Fruit fly (Drosophila melanogaster) whole organism, embryonic: Measurements from ENCODE around the gene CG4709.

Source experiments
- ATbp ChIP-seq: fragments of 200-800 bp; sonication (Bioruptor generic); optimal IDR thresholded peaks from 2 replicates; lab custom pipeline; 2017; ENCODE audit warnings: missing biosample characterization, mild to moderate bottlenecking, missing genetic modification characterization, missing genetic modification reagents
- Atf-2 ChIP-seq: fragments of 200-800 bp; sonication (Bioruptor generic); optimal IDR thresholded peaks from 2 replicates; lab custom pipeline; 2016; ENCODE audit warnings: missing biosample characterization, missing genetic modification characterization
- CG1024 ChIP-seq: fragments of 200-800 bp; sonication (Bioruptor generic); IDR thresholded peaks from 2 replicates; pipeline ENCODE4 v1.3.6; 2022; ENCODE audit warnings: missing biosample characterization, missing genetic modification characterization
- CG10274 ChIP-seq: fragments of 200-800 bp; sonication (Bioruptor generic); optimal IDR thresholded peaks from 3 replicates; lab custom pipeline; 2017; ENCODE audit warnings: missing biosample characterization, mild to moderate bottlenecking, missing genetic modification characterization
- CG10366 ChIP-seq: fragments of 200-800 bp; sonication (Bioruptor generic); IDR thresholded peaks from 2 replicates; pipeline ENCODE4 v1.3.6; 2022; ENCODE audit warnings: missing biosample characterization, missing genetic modification characterization
- CG11093 ChIP-seq: fragments of 200-800 bp; sonication (Bioruptor generic); IDR thresholded peaks from 3 replicates; pipeline ENCODE4 v1.3.6; 2022; ENCODE audit warnings: missing biosample characterization, missing genetic modification characterization
- CG11398 ChIP-seq: fragments of 200-800 bp; sonication (Bioruptor generic); optimal IDR thresholded peaks from 2 replicates; lab custom pipeline; 2016; ENCODE audit warnings: missing biosample characterization, missing genetic modification characterization
- CG11560 ChIP-seq: fragments of 200-800 bp; sonication (Bioruptor generic); IDR thresholded peaks from 3 replicates; pipeline ENCODE4 v1.3.6; 2022; ENCODE audit warnings: missing biosample characterization, missing genetic modification characterization
- CG11723 ChIP-seq: fragments of 200-800 bp; sonication (Bioruptor generic); optimal IDR thresholded peaks from 2 replicates; lab custom pipeline; 2017; ENCODE audit warnings: missing biosample characterization, mild to moderate bottlenecking, missing genetic modification characterization
- CG12236 ChIP-seq: fragments of 200-800 bp; sonication (Bioruptor generic); optimal IDR thresholded peaks from 2 replicates; lab custom pipeline; 2016; ENCODE audit warnings: missing biosample characterization, missing genetic modification characterization
- CG13123 ChIP-seq: fragments of 200-800 bp; sonication (Bioruptor generic); optimal IDR thresholded peaks from 2 replicates; lab custom pipeline; 2016; ENCODE audit warnings: missing biosample characterization, missing genetic modification characterization
- CG13296 ChIP-seq: fragments of 200-800 bp; sonication (Bioruptor generic); optimal IDR thresholded peaks from 3 replicates; lab custom pipeline; 2018; ENCODE audit warnings: missing biosample characterization, mild to moderate bottlenecking, missing genetic modification characterization
- CG14710 ChIP-seq: fragments of 200-800 bp; sonication (Bioruptor generic); optimal IDR thresholded peaks from 3 replicates; lab custom pipeline; 2019; ENCODE audit warnings: missing biosample characterization, mild to moderate bottlenecking, missing genetic modification characterization, moderate library complexity
- CG16863 ChIP-seq: fragments of 200-800 bp; sonication (Bioruptor generic); optimal IDR thresholded peaks from 3 replicates; lab custom pipeline; 2016; ENCODE audit warnings: missing biosample characterization, missing genetic modification characterization
- CG17328 ChIP-seq: fragments of 200-800 bp; sonication (Bioruptor generic); IDR thresholded peaks from 2 replicates; pipeline ENCODE4 v1.3.6; 2022; ENCODE audit warnings: missing biosample characterization, missing genetic modification characterization
- CG17612 ChIP-seq: fragments of 200-800 bp; sonication (Bioruptor generic); IDR thresholded peaks from 2 replicates; pipeline ENCODE4 v1.3.6; 2022; ENCODE audit warnings: missing biosample characterization, missing genetic modification characterization
- CG32532 ChIP-seq: fragments of 200-800 bp; sonication (Bioruptor generic); IDR thresholded peaks from 2 replicates; pipeline ENCODE4 v1.3.6; 2022; ENCODE audit warnings: missing biosample characterization, missing genetic modification characterization
- CG6689 ChIP-seq: fragments of 200-800 bp; sonication (Bioruptor generic); IDR thresholded peaks from 2 replicates; pipeline ENCODE4 v1.3.6; 2022; ENCODE audit warnings: missing biosample characterization, missing genetic modification characterization
- CG8359 ChIP-seq: fragments of 200-800 bp; sonication (Bioruptor generic); optimal IDR thresholded peaks from 2 replicates; lab custom pipeline; 2017; ENCODE audit warnings: missing biosample characterization, mild to moderate bottlenecking, missing genetic modification characterization, borderline replicate concordance
- CG8944 ChIP-seq: fragments of 200-800 bp; sonication (Bioruptor generic); optimal IDR thresholded peaks from 3 replicates; lab custom pipeline; 2016; ENCODE audit warnings: missing biosample characterization, missing genetic modification characterization
- CG9817 ChIP-seq: fragments of 200-800 bp; sonication (Bioruptor generic); optimal IDR thresholded peaks from 2 replicates; lab custom pipeline; 2018; ENCODE audit warnings: missing biosample characterization, mild to moderate bottlenecking, missing genetic modification characterization, moderate library complexity
- CTCF ChIP-seq: fragments of 200-800 bp; sonication (Bioruptor generic); optimal IDR thresholded peaks from 2 replicates; lab custom pipeline; 2017; ENCODE audit warnings: missing biosample characterization, mild to moderate bottlenecking, missing genetic modification characterization, moderate library complexity
- D19B ChIP-seq: fragments of 200-800 bp; sonication (Bioruptor generic); optimal IDR thresholded peaks from 2 replicates; lab custom pipeline; 2017; ENCODE audit warnings: missing biosample characterization, mild to moderate bottlenecking, missing genetic modification characterization
- Dip3 ChIP-seq: fragments of 200-800 bp; sonication (Bioruptor generic); optimal IDR thresholded peaks from 3 replicates; lab custom pipeline; 2016; ENCODE audit warnings: missing biosample characterization, missing genetic modification characterization
- Doc3 ChIP-seq: fragments of 200-800 bp; sonication (Bioruptor generic); IDR thresholded peaks from 3 replicates; pipeline ENCODE4 v1.3.6; 2022; ENCODE audit warnings: missing biosample characterization, missing genetic modification characterization; ENCODE audit not compliant: partially characterized antibody
- E2f2 ChIP-seq: fragments of 200-800 bp; sonication (Bioruptor generic); IDR thresholded peaks from 2 replicates; pipeline ENCODE4 v1.3.6; 2022; ENCODE audit warnings: missing biosample characterization, missing genetic modification characterization
- ERR ChIP-seq: fragments of 200-800 bp; sonication (Bioruptor generic); optimal IDR thresholded peaks from 2 replicates; lab custom pipeline; 2016; ENCODE audit warnings: missing biosample characterization, missing genetic modification characterization
- Gsc ChIP-seq: fragments of 200-800 bp; sonication (Bioruptor generic); IDR thresholded peaks from 2 replicates; pipeline ENCODE4 v1.3.6; 2022; ENCODE audit warnings: missing biosample characterization, missing genetic modification characterization
- H15 ChIP-seq: fragments of 200-800 bp; sonication (Bioruptor generic); IDR thresholded peaks from 3 replicates; pipeline ENCODE4 v1.3.6; 2022; ENCODE audit warnings: missing biosample characterization, missing genetic modification characterization
- Hsf ChIP-seq: fragments of 200-800 bp; sonication (Bioruptor generic); optimal IDR thresholded peaks from 3 replicates; lab custom pipeline; 2016; ENCODE audit warnings: missing biosample characterization, missing genetic modification characterization
- PHDP ChIP-seq: fragments of 200-800 bp; sonication (Bioruptor generic); optimal IDR thresholded peaks from 3 replicates; lab custom pipeline; 2018; ENCODE audit warnings: missing biosample characterization, mild to moderate bottlenecking, missing genetic modification characterization, moderate library complexity
- TFAM ChIP-seq: fragments of 200-800 bp; sonication (Bioruptor generic); optimal IDR thresholded peaks from 2 replicates; lab custom pipeline; 2017; ENCODE audit warnings: missing biosample characterization, missing genetic modification characterization, inconsistent platforms
- Taf1 ChIP-seq: fragments of 200-800 bp; sonication (Bioruptor generic); IDR thresholded peaks from 2 replicates; pipeline ENCODE4 v1.3.6; 2022; ENCODE audit warnings: missing biosample characterization, missing genetic modification characterization
- Usf ChIP-seq: fragments of 200-800 bp; sonication (Bioruptor generic); optimal IDR thresholded peaks from 2 replicates; lab custom pipeline; 2017; ENCODE audit warnings: missing genotype, missing biosample characterization, missing genetic modification characterization
- abd-A ChIP-seq: fragments of 200-800 bp; sonication (Bioruptor generic); optimal IDR thresholded peaks from 3 replicates; lab custom pipeline; 2019; ENCODE audit warnings: missing biosample characterization, mild to moderate bottlenecking, missing genetic modification characterization, moderate library complexity
- aop ChIP-seq: fragments of 200-800 bp; sonication (Bioruptor generic); IDR thresholded peaks from 2 replicates; pipeline ENCODE4 v1.3.6; 2022; ENCODE audit warnings: missing biosample characterization, missing genetic modification characterization
- bowl ChIP-seq: fragments of 200-800 bp; sonication (Bioruptor generic); IDR thresholded peaks from 2 replicates; pipeline ENCODE4 v1.3.6; 2022; ENCODE audit warnings: missing biosample characterization, missing genetic modification characterization
- cg ChIP-seq: fragments of 200-800 bp; sonication (Bioruptor generic); optimal IDR thresholded peaks from 3 replicates; lab custom pipeline; 2019; ENCODE audit warnings: missing biosample characterization, mild to moderate bottlenecking, missing genetic modification characterization, moderate library complexity
- fd102C ChIP-seq: fragments of 200-800 bp; sonication (Bioruptor generic); optimal IDR thresholded peaks from 2 replicates; lab custom pipeline; 2018; ENCODE audit warnings: missing biosample characterization, mild to moderate bottlenecking, missing genetic modification characterization, moderate library complexity
- gfzf ChIP-seq: fragments of 200-800 bp; sonication (Bioruptor generic); optimal IDR thresholded peaks from 2 replicates; lab custom pipeline; 2016; ENCODE audit warnings: missing biosample characterization, mild to moderate bottlenecking, missing genetic modification characterization, moderate library complexity
- her ChIP-seq: fragments of 200-800 bp; sonication (Bioruptor generic); optimal IDR thresholded peaks from 2 replicates; lab custom pipeline; 2016; ENCODE audit warnings: missing biosample characterization, missing genetic modification characterization
- nau ChIP-seq: fragments of 200-800 bp; sonication (Bioruptor generic); optimal IDR thresholded peaks from 3 replicates; lab custom pipeline; 2017; ENCODE audit warnings: missing biosample characterization, mild to moderate bottlenecking, missing genetic modification characterization, missing genetic modification reagents
- onecut ChIP-seq: fragments of 200-800 bp; sonication (Bioruptor generic); IDR thresholded peaks from 2 replicates; pipeline ENCODE4 v1.3.6; 2022; ENCODE audit warnings: missing biosample characterization, missing genetic modification characterization
- org-1 ChIP-seq: fragments of 200-800 bp; sonication (Bioruptor generic); optimal IDR thresholded peaks from 2 replicates; lab custom pipeline; 2017; ENCODE audit warnings: missing biosample characterization, missing genetic modification characterization
- pho ChIP-seq: fragments of 200-800 bp; sonication (Bioruptor generic); optimal IDR thresholded peaks from 2 replicates; lab custom pipeline; 2016; ENCODE audit warnings: missing biosample characterization, missing genetic modification characterization
- sens ChIP-seq: fragments of 200-800 bp; sonication (Bioruptor generic); peaks from one replicate; lab custom pipeline; 2016; ENCODE audit warnings: missing biosample characterization, missing genetic modification characterization
- sens-2 ChIP-seq: fragments of 200-800 bp; sonication (Bioruptor generic); IDR thresholded peaks from 2 replicates; pipeline ENCODE4 v1.3.6; 2022; ENCODE audit warnings: missing biosample characterization, missing genetic modification characterization
- sisA ChIP-seq: fragments of 200-800 bp; sonication (Bioruptor generic); IDR thresholded peaks from 2 replicates; pipeline ENCODE4 v1.3.6; 2022; ENCODE audit warnings: missing biosample characterization, missing genetic modification characterization
- tio ChIP-seq: fragments of 200-800 bp; sonication (Bioruptor generic); optimal IDR thresholded peaks from 2 replicates; lab custom pipeline; 2017; ENCODE audit warnings: missing biosample characterization, missing genetic modification characterization, inconsistent platforms
- unc-4 ChIP-seq: fragments of 200-800 bp; sonication (Bioruptor generic); IDR thresholded peaks from 2 replicates; pipeline ENCODE4 v1.3.6; 2022; ENCODE audit warnings: missing biosample characterization, missing genetic modification characterization; ENCODE audit not compliant: partially characterized antibody
- unpg ChIP-seq: fragments of 200-800 bp; sonication (Bioruptor generic); optimal IDR thresholded peaks from 3 replicates; lab custom pipeline; 2018; ENCODE audit warnings: missing biosample characterization, mild to moderate bottlenecking, missing genetic modification characterization, moderate library complexity
- zen2 ChIP-seq: fragments of 200-800 bp; sonication (Bioruptor generic); IDR thresholded peaks from 3 replicates; pipeline ENCODE4 v1.3.6; 2022; ENCODE audit warnings: missing biosample characterization, missing genetic modification characterization; ENCODE audit not compliant: partially characterized antibody

CG4709 gene

DNA sequence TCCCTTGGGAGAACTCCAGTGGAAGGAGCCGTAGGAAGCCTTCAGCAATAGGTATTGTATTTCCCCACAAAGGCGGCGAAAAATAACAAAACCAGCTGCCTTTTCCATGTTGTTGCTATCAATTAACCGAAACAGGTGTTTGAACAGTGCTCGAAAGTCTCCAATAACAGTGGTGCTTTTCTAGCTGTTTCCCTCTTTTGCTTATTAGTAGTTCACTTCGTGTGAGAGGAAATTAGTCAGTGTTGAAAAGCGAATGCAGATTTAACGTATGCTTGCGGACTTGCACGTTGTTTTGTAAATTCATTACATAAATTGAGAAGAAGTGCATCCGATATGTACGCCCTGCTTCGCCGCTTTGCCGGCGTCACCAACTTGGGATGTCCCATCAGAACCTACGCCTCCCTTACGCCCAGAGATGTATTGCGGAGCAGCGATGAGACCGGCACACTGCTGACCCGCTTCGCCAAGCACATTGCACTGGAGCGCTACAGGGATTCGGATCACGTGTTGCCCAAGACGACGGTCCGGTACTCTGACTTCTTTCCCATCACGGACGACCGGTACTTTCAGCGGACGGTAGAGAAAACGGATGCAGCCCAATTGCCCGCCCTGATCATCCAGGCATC lies 15.4 kb upstream of the CG4709 start, which contains the start of the genes Datp and CG4619 (continued):
- TF ChIP-seq gfzf (no peak), CG17328 (GFP tag; lab: Robert Waterston, UW) (peak; percentile 29; the same call in 1 of the 2 replicates), CG11398 (GFP tag; lab: Kevin White, UChicago) (no peak), zen2 (GFP tag; lab: Robert Waterston, UW) (no peak), CG16863 (GFP tag; lab: Kevin White, UChicago) (no peak), CG9817 (tag; lab: Kevin White, UChicago) (peak; percentile 39), nau (no peak), tio (GFP tag; lab: Kevin White, UChicago) (no peak), Gsc (no peak), CG17612 (GFP tag; lab: Robert Waterston, UW) (no peak), sisA (GFP tag; lab: Robert Waterston, UW) (no peak), PHDP (tag; lab: Kevin White, UChicago) (no peak), E2f2 (peak; percentile 32; the same call in 1 of the 2 replicates), CG11093 (GFP tag; lab: Robert Waterston, UW) (no peak), onecut (GFP tag; lab: Robert Waterston, UW) (no peak), sens-2 (GFP tag; lab: Robert Waterston, UW) (no peak), fd102C (GFP tag; lab: Kevin White, UChicago) (no peak), CG12236 (GFP tag; lab: Kevin White, UChicago) (no peak), unpg (GFP tag; lab: Kevin White, UChicago) (no peak), CG10274 (GFP tag; lab: Kevin White, UChicago) (no peak), Dip3 (GFP tag; lab: Kevin White, UChicago) (peak; percentile 42), Atf-2 (GFP tag; lab: Kevin White, UChicago) (no peak), Taf1 (GFP tag; lab: Robert Waterston, UW) (peak; percentile 33; the same call in 1 of the 2 replicates), ERR (GFP tag; lab: Kevin White, UChicago) (no peak), Doc3 (GFP tag; lab: Robert Waterston, UW) (no peak), CTCF (no peak), CG11560 (no peak), CG32532 (GFP tag; lab: Robert Waterston, UW) (no peak), CG8944 (GFP tag; lab: Kevin White, UChicago) (peak; percentile 58), aop (GFP tag; lab: Robert Waterston, UW) (no peak), H15 (GFP tag; lab: Robert Waterston, UW) (peak; percentile 65; the same call in 2 of the 3 replicates), sens (GFP tag; lab: Kevin White, UChicago) (peak; percentile 76), Hsf (GFP tag; lab: Kevin White, UChicago) (peak; percentile 23), CG13296 (no peak), Usf (GFP tag; lab: Kevin White, UChicago) (no peak), pho (GFP tag; lab: Kevin White, UChicago) (peak; percentile 38), CG10366 (GFP tag; lab: Robert Waterston, UW) (no peak), D19B (GFP tag; lab: Kevin White, UChicago) (no peak), unc-4 (peak; percentile 37; the same call in 1 of the 2 replicates), CG14710 (tag; lab: Kevin White, UChicago) (peak; percentile 37), cg (GFP tag; lab: Kevin White, UChicago) (no peak), CG8359 (GFP tag; lab: Kevin White, UChicago) (no peak), TFAM (no peak), CG11723 (GFP tag; lab: Kevin White, UChicago) (no peak), CG13123 (GFP tag; lab: Kevin White, UChicago) (no peak), bowl (GFP tag; lab: Robert Waterston, UW) (no peak), abd-A (tag; lab: Kevin White, UChicago) (no peak), ATbp (GFP tag; lab: Kevin White, UChicago) (no peak), CG6689 (no peak), org-1 (GFP tag; lab: Kevin White, UChicago) (no peak), CG1024 (GFP tag; lab: Robert Waterston, UW) (0 out of 2 replicates have a peak, but pooled peaks have one; percentile 6), her (GFP tag; lab: Kevin White, UChicago) (peak; percentile 54)
